Worm (Caenorhabditis elegans) whole organism, midembryonic: ENCODE results near the gene Y75D11A.2.
"Not testable (repeated sequence)": the region's sequence is repeated elsewhere in the genome, so short reads cannot be mapped to it uniquely, and the experiment has no call there.

Source experiments
- T22C8.4 ChIP-seq: fragments of 200-800 bp; sonication (Bioruptor generic); IDR thresholded peaks from 2 replicates; pipeline ENCODE4 v1.3.6; 2022; ENCODE audit warnings: missing genetic modification characterization, missing compliant biosample characterization
- cog-1 ChIP-seq: sonication (generic microtip); optimal IDR thresholded peaks from 2 replicates; lab custom pipeline; 2016; ENCODE audit warnings: missing genetic modification characterization, missing compliant biosample characterization
- flt-1 ChIP-seq: fragments of 200-800 bp; sonication (Bioruptor generic); IDR thresholded peaks from 2 replicates; pipeline ENCODE4 v1.3.6; 2022; ENCODE audit warnings: missing genetic modification characterization, missing compliant biosample characterization
- klf-2 ChIP-seq: fragments of 200-800 bp; sonication (Bioruptor generic); conservative IDR thresholded peaks from 2 replicates; pipeline ENCODE4 v1.3.6; 2022; ENCODE audit warnings: missing genetic modification reagents, missing genetic modification characterization, missing compliant biosample characterization
- med-1 ChIP-seq: sonication (generic microtip); optimal IDR thresholded peaks from 2 replicates; lab custom pipeline; 2017; ENCODE audit warnings: missing genetic modification characterization, mild to moderate bottlenecking, missing compliant biosample characterization, antibody characterized with exemption, missing genetic modification reagents; ENCODE audit not compliant: insufficient read depth
- ref-1 ChIP-seq: fragments of 200-800 bp; sonication (Bioruptor generic); conservative IDR thresholded peaks from 2 replicates; pipeline ENCODE4 v1.3.6; 2022; ENCODE audit warnings: missing genetic modification reagents, missing genetic modification characterization, missing compliant biosample characterization
- tab-1 ChIP-seq: fragments of 200-800 bp; sonication (Bioruptor generic); IDR thresholded peaks from 2 replicates; pipeline ENCODE4 v1.3.6; 2022; ENCODE audit warnings: missing genetic modification characterization, missing compliant biosample characterization
- ztf-23 ChIP-seq: fragments of 200-800 bp; sonication (Bioruptor generic); IDR thresholded peaks from 2 replicates; pipeline ENCODE4 v1.3.6; 2022; ENCODE audit warnings: missing genetic modification reagents, missing genetic modification characterization, missing compliant biosample characterization
- ztf-29 ChIP-seq: fragments of 200-800 bp; sonication (Bioruptor generic); IDR thresholded peaks from 2 replicates; pipeline ENCODE4 v1.3.6; 2022; ENCODE audit warnings: missing genetic modification reagents, missing genetic modification characterization, missing compliant biosample characterization

The Y75D11A.2 gene

ce11 chrX:1735941-1736340 is 6.7 kb upstream of the Y75D11A.2 start, which contains the start of gene F07G6.12:
Gene F07G6.12 (plus strand): TSS chrX:1736241.
- TF ChIP-seq med-1 (GFP tag; lab: Kevin White, UChicago) (no peak), ztf-29 (GFP tag; lab: Robert Waterston, UW) (no peak), ref-1 (no peak), klf-2 (no peak), cog-1 (tag; lab: Kevin White, UChicago) (no peak), tab-1 (GFP tag; lab: Robert Waterston, UW) (no peak), T22C8.4 (GFP tag; lab: Robert Waterston, UW) (no peak), ztf-23 (GFP tag; lab: Robert Waterston, UW) (no peak), flt-1 (GFP tag; lab: Robert Waterston, UW) (no peak)

DNA sequence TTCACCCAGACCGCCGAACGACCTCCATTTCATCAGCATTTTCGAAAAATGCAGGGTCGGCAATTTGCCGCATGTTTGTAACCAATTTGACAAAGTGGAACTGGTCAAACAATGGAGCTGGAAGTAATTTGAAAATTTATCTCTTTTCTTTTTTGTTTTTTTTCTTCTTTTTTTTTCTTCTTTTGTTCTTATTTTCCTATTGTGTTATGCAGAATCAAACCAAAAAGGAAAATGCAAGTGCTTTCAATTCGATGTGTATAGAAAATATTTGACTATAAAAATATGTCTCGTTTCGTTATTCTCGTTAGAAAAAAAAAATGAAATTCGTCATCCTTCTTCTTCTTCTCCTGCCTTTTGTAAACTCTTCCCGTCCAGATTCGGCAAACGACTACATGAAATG is 5.0 kb upstream of the Y75D11A.2 start, which contains the start of gene F07G6.10:
TSS of gene F07G6.10 (plus strand) at position 301 of the 400 bp plus-strand sequence.
- TF ChIP-seq ztf-29 (GFP tag; lab: Robert Waterston, UW), result no peak
- no peak for TF ChIP-seq tab-1 (GFP tag; lab: Robert Waterston, UW)
- TF ChIP-seq klf-2, result no peak
- TF ChIP-seq ref-1, result no peak
- no peak for TF ChIP-seq cog-1 (tag; lab: Kevin White, UChicago)
- no peak for TF ChIP-seq flt-1 (GFP tag; lab: Robert Waterston, UW)
- TF ChIP-seq ztf-23 (GFP tag; lab: Robert Waterston, UW), result no peak

- not testable (repeated sequence) for TF ChIP-seq med-1 (GFP tag; lab: Kevin White, UChicago); tab-1 (GFP tag; lab: Robert Waterston, UW); ztf-23 (GFP tag; lab: Robert Waterston, UW)
These were observed 3.5 kb downstream of the Y75D11A.2 start, which contains the start of gene Y75D11A.3 for ce11 chrX:1746117-1746516. Gene Y75D11A.3 (minus strand): TSS chrX:1746217.

DNA sequence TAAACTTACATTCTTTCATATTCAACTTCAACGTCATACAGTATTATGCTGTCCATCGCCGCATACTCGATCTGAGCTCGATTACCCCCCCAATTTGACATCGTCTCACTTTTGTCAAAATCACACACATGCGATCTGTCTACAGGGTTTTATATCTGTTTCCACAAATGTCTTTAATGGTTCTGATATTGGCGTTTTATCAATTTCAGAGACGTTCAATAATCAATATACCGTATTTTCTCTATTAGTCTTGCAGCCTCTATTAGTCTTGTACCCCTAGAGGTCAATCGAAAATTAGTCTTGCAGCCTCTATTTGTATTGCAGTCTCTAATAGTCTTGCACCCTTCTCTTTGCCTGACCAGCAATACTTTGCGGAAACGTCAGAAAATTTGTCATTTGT is 5.8 kb downstream of the Y75D11A.2 start, which contains the start of gene Y75D11A.6:
TSS of gene Y75D11A.6 (minus strand) at position 101 of the 400 bp plus-strand sequence.
- not testable (repeated sequence) for TF ChIP-seq med-1 (GFP tag; lab: Kevin White, UChicago); ztf-29 (GFP tag; lab: Robert Waterston, UW); tab-1 (GFP tag; lab: Robert Waterston, UW)

ce11 chrX:1769636-1770035 is 27.0 kb downstream of the Y75D11A.2 start:
- TF ChIP-seq flt-1 (GFP tag; lab: Robert Waterston, UW), result no peak
- TF ChIP-seq klf-2, result no peak
- TF ChIP-seq ztf-23 (GFP tag; lab: Robert Waterston, UW), result no peak
- no peak for TF ChIP-seq cog-1 (tag; lab: Kevin White, UChicago)
- TF ChIP-seq med-1 (GFP tag; lab: Kevin White, UChicago), result no peak
- no peak for TF ChIP-seq T22C8.4 (GFP tag; lab: Robert Waterston, UW)
- TF ChIP-seq tab-1 (GFP tag; lab: Robert Waterston, UW), result no peak
- no peak for TF ChIP-seq ztf-29 (GFP tag; lab: Robert Waterston, UW)
- TF ChIP-seq ref-1, result no peak

- TF ChIP-seq ztf-29 (GFP tag; lab: Robert Waterston, UW) (no peak), flt-1 (GFP tag; lab: Robert Waterston, UW) (no peak), klf-2 (no peak), med-1 (GFP tag; lab: Kevin White, UChicago) (no peak), cog-1 (tag; lab: Kevin White, UChicago) (no peak), ref-1 (no peak), T22C8.4 (GFP tag; lab: Robert Waterston, UW) (no peak), tab-1 (GFP tag; lab: Robert Waterston, UW) (no peak), ztf-23 (GFP tag; lab: Robert Waterston, UW) (no peak)
These were observed 35.4 kb downstream of the Y75D11A.2 start, which contains the start of gene elc-2 for ce11 chrX:1777988-1778387. Gene elc-2 (minus strand): TSS chrX:1778088.

DNA sequence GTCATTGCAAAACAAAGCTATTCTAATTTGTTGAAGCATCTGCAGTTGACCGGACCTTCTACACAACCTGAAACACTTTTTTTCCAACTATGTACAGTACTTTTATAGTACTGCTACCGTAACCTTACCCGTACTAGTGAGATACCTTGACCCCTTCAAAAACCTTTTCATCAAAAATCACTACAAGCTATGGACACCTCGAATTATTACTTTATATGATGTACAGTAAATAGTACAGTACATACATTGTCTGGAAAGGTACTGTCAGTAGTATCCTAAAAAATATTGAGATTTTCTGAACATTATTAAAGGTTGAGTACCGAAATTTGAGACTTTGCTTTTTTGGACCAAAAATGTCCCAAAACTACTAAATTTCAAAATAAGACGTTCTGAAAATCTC is 43.1 kb downstream of the Y75D11A.2 start:
- TF ChIP-seq tab-1 (GFP tag; lab: Robert Waterston, UW), result no peak
- TF ChIP-seq flt-1 (GFP tag; lab: Robert Waterston, UW), result no peak
- TF ChIP-seq med-1 (GFP tag; lab: Kevin White, UChicago), result no peak
- no peak for TF ChIP-seq T22C8.4 (GFP tag; lab: Robert Waterston, UW)
- no peak for TF ChIP-seq ztf-23 (GFP tag; lab: Robert Waterston, UW)
- TF ChIP-seq cog-1 (tag; lab: Kevin White, UChicago), result no peak
- no peak for TF ChIP-seq ref-1
- no peak for TF ChIP-seq ztf-29 (GFP tag; lab: Robert Waterston, UW)

- TF ChIP-seq T22C8.4 (GFP tag; lab: Robert Waterston, UW), result no peak
- TF ChIP-seq cog-1 (tag; lab: Kevin White, UChicago), result no peak
- no peak for TF ChIP-seq med-1 (GFP tag; lab: Kevin White, UChicago)
- TF ChIP-seq ztf-23 (GFP tag; lab: Robert Waterston, UW), result no peak
- TF ChIP-seq ref-1, result no peak
- no peak for TF ChIP-seq tab-1 (GFP tag; lab: Robert Waterston, UW)
- TF ChIP-seq ztf-29 (GFP tag; lab: Robert Waterston, UW), result no peak
- TF ChIP-seq flt-1 (GFP tag; lab: Robert Waterston, UW), result no peak
- TF ChIP-seq klf-2, result no peak
These were observed 44.0 kb downstream of the Y75D11A.2 start, which contains the start of gene arg-1 for ce11 chrX:1786607-1787006. Gene arg-1 (plus strand): TSS chrX:1786907.

DNA sequence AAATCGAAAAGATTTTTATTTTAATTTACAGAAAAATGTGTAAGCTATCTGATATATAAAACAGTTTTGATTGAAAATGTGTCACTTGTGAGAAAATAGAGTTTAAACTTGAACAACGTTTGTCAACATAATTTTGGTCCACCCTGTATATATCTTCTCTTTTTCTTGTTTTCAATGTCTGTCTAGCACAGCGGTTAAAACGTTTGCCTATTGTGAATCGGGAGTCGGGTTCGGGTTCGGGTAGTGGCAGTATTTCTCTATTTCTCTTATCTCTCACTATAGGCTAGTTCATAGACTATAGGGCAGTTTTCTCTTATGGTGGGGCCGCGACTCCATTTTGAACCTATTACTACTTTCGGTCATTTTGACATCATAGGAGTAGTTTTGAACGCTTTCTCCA is 48.5 kb downstream of the Y75D11A.2 start:
- TF ChIP-seq ztf-29 (GFP tag; lab: Robert Waterston, UW) (no peak), flt-1 (GFP tag; lab: Robert Waterston, UW) (0 out of 2 replicates have a peak, but pooled peaks have one; percentile 41)
